Fruit fly (Drosophila melanogaster): Measurements from ENCODE around the gene Vps16A.

Vps16A gene

DNA sequence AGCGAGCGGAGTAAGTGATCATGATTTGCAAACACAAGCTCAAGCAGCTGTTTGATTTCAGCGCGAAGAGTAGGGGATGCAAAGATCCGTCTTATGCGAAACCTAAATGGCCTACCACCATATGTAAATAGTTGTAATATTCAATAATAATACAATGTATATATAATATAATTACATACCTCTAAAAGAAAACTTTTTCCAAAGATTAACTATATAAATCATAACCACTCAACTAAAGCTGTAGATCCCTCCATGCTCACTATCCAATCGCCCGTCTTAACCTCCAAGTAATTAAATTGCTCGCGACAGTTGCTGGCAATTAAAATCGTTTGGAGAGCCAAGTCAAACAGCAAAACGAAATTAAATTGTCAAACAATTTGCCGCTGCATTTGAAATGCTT, 39.5 kb upstream of the Vps16A start (continued):
- TF ChIP-seq CG13296 (GFP tag; optimal IDR thresholded peaks at IDR 0.05): peak; percentile 50
- TF ChIP-seq Bteb2 (GFP tag; optimal IDR thresholded peaks at IDR 0.05): no peak
- peak; percentile 2 for TF ChIP-seq CG8359 (GFP tag; optimal IDR thresholded peaks at IDR 0.05; ENCODE audit: borderline replicate concordance)
- peak; percentile 64; the same call in 1 of the 2 replicates for TF ChIP-seq CG11696 (GFP tag; IDR thresholded peaks at IDR 0.05)
- TF ChIP-seq CG17328 (GFP tag; IDR thresholded peaks at IDR 0.05): peak; percentile 64
- TF ChIP-seq CG18262 (tag; optimal IDR thresholded peaks at IDR 0.05): peak; percentile 68
- peak; percentile 9 for TF ChIP-seq exex (tag; optimal IDR thresholded peaks at IDR 0.05)
- TF ChIP-seq CG15601 (tag; optimal IDR thresholded peaks at IDR 0.05): no peak
- peak; percentile 70 for TF ChIP-seq CG10147 (GFP tag; optimal IDR thresholded peaks at IDR 0.05)
- TF ChIP-seq Dad (GFP tag; optimal IDR thresholded peaks at IDR 0.05): peak; percentile 19
- TF ChIP-seq CG17385 (GFP tag; optimal IDR thresholded peaks at IDR 0.05): no peak
- no peak for TF ChIP-seq schlank (tag; optimal IDR thresholded peaks at IDR 0.05)
- peak; percentile 83 for TF ChIP-seq Atf6 (GFP tag; IDR thresholded peaks at IDR 0.05)
- TF ChIP-seq Deaf1 (tag; optimal IDR thresholded peaks at IDR 0.05): peak; percentile 16
- peak; percentile 71 for TF ChIP-seq nmo (GFP tag; optimal IDR thresholded peaks at IDR 0.05)
- peak; percentile 57; the same call in 1 of the 3 replicates for TF ChIP-seq zfh1 (GFP tag; IDR thresholded peaks at IDR 0.05)
- no peak for TF ChIP-seq sna (GFP tag; IDR thresholded peaks at IDR 0.05; ENCODE audit: partially characterized antibody)
- TF ChIP-seq NFAT (GFP tag; IDR thresholded peaks at IDR 0.05): peak; percentile 57; the same call in 1 of the 2 replicates
- TF ChIP-seq CG10274 (GFP tag; optimal IDR thresholded peaks at IDR 0.05): peak; percentile 98
- peak; percentile 30; the same call in 1 of the 2 replicates for TF ChIP-seq CG43689 (GFP tag; IDR thresholded peaks at IDR 0.05)
- no peak for TF ChIP-seq NK7.1 (GFP tag; optimal IDR thresholded peaks at IDR 0.05)
- peak; percentile 30 for TF ChIP-seq Fer2 (tag; optimal IDR thresholded peaks at IDR 0.05)
- peak; percentile 11 for TF ChIP-seq CG8281 (tag; optimal IDR thresholded peaks at IDR 0.05)
- TF ChIP-seq Taf1 (GFP tag; IDR thresholded peaks at IDR 0.05): peak; percentile 67
- no peak for TF ChIP-seq CG33213 (GFP tag; optimal IDR thresholded peaks at IDR 0.05)
- TF ChIP-seq CHES-1-like (GFP tag; optimal IDR thresholded peaks at IDR 0.05): no peak
- no peak for TF ChIP-seq fu2 (GFP tag; optimal IDR thresholded peaks at IDR 0.05)
- peak; percentile 77 for TF ChIP-seq unpg (GFP tag; optimal IDR thresholded peaks at IDR 0.05)
- peak; percentile 50 for TF ChIP-seq ewg (GFP tag; optimal IDR thresholded peaks at IDR 0.05)
- TF ChIP-seq dysf (GFP tag; IDR thresholded peaks at IDR 0.05): peak; percentile 91
- TF ChIP-seq Lim3 (GFP tag; IDR thresholded peaks at IDR 0.05): 0 out of 2 replicates have a peak, but pooled peaks have one; percentile 20
- peak; percentile 15; the same call in 1 of the 3 replicates for TF ChIP-seq croc (GFP tag; conservative IDR thresholded peaks at IDR 0.05)
- TF ChIP-seq CG6654 (GFP tag; optimal IDR thresholded peaks at IDR 0.05): peak; percentile 29
- peak; percentile 59 for TF ChIP-seq Six4 (GFP tag; optimal IDR thresholded peaks at IDR 0.05)
- TF ChIP-seq Atf3 (GFP tag; optimal IDR thresholded peaks at IDR 0.05): no peak
- TF ChIP-seq MBD-R2 (GFP tag; IDR thresholded peaks at IDR 0.05): peak; percentile 39; the same call in 1 of the 2 replicates
- peak; percentile 82 for TF ChIP-seq CG17361 (GFP tag; IDR thresholded peaks at IDR 0.05)
- TF ChIP-seq D19A (tag; optimal IDR thresholded peaks at IDR 0.05): peak; percentile 63
- TF ChIP-seq pita (GFP tag; optimal IDR thresholded peaks at IDR 0.05): no peak
- peak; percentile 85 for TF ChIP-seq lmd (GFP tag; IDR thresholded peaks at IDR 0.05)
- TF ChIP-seq bowl (GFP tag; IDR thresholded peaks at IDR 0.05): no peak
- no peak for TF ChIP-seq Doc2 (GFP tag; IDR thresholded peaks at IDR 0.05)
- peak; percentile 28 to 54 for TF ChIP-seq bsh (GFP tag; optimal IDR thresholded peaks at IDR 0.05)
- no peak for TF ChIP-seq Lpt (GFP tag; optimal IDR thresholded peaks at IDR 0.05)
- peak; percentile 7 for TF ChIP-seq gcm (GFP tag; optimal IDR thresholded peaks at IDR 0.05)
- no peak for TF ChIP-seq ro (GFP tag; IDR thresholded peaks at IDR 0.05)
- TF ChIP-seq Hr78 (GFP tag; optimal IDR thresholded peaks at IDR 0.05): peak in 1 of 2 experiments; percentile 2
- peak; percentile 26 for TF ChIP-seq CG13123 (GFP tag; optimal IDR thresholded peaks at IDR 0.05)
- TF ChIP-seq ind (GFP tag; optimal IDR thresholded peaks at IDR 0.05): peak; percentile 80
- no peak for TF ChIP-seq ken (GFP tag; IDR thresholded peaks at IDR 0.05)
- TF ChIP-seq CG7963 (GFP tag; IDR thresholded peaks at IDR 0.05; ENCODE audit: partially characterized antibody): no peak
